Fruit fly (Drosophila melanogaster) whole organism: Measurements from ENCODE around the gene CG3434.

Experiments
- CG8478 ChIP-seq: fragments of >200 bp; optimal IDR thresholded peaks from 2 replicates; lab custom pipeline; 2018; ENCODE audit warnings: inconsistent platforms
- Dll ChIP-seq: fragments of >200 bp; optimal IDR thresholded peaks from 2 replicates; lab custom pipeline; 2017
- EcR ChIP-seq, 2 experiments: fragments of >200 bp; optimal IDR thresholded peaks; 2 replicates each; lab custom pipeline; 2017; ENCODE audit warnings: missing biosample characterization in 2 of 2, missing genetic modification characterization in 2 of 2, missing genetic modification reagents in 2 of 2
- pan ChIP-seq: fragments of >200 bp; optimal IDR thresholded peaks from 2 replicates; lab custom pipeline; 2017
- psq ChIP-seq: fragments of >200 bp; optimal IDR thresholded peaks from 2 replicates; lab custom pipeline; 2017
- usp ChIP-seq: fragments of >200 bp; optimal IDR thresholded peaks from 2 replicates; lab custom pipeline; 2017; ENCODE audit warnings: missing biosample characterization, missing genetic modification characterization, mixed read lengths

DNA sequence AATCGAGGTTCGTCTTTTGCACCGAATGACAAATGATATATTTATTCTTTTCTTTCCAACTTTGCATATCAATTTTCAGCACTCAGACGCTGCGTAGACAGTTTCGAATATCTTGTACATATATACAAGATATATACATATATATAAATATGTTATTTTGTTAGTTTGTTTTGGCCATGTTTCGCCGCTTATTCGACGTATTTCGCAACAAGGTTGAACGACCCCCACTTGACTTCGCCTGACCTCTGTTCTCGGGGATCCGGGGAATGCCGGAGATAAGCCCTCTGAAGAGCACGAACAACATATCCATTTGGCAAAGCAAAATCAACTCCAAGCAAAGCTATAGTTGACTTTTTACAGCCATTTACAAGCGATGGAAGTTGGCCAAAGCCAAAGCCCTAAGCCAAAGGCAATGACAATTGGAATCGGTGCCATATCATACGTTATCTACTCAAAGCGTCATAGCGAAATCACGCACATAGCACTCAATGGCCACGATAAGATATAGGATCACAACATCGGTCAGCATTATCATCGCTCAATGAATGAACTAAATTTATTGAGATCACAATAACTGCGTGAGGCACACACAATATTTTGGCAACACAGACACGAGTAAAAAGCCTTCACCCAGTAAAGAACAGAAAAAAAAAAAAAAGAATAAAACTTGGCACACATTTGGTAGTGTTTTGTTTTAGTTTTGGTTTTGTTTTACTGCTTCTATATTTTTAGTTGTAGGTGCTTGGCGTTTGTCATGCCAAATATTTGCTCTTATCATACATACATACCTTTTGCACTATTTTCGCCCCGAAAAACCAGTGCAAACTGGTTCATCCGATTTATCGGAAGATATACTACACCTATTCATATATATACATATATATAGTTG is 39.6 kb upstream of the CG3434 start:
- TF ChIP-seq pan (lab: Kevin White, UChicago), result no peak
- TF ChIP-seq EcR (GFP tag; optimal IDR thresholded peaks at IDR 0.05; lab: Kevin White, UChicago), result no peak
- no peak for TF ChIP-seq psq
- TF ChIP-seq CG8478 (lab: Kevin White, UChicago), result no peak
- TF ChIP-seq usp (GFP tag; lab: Kevin White, UChicago), result no peak
- no peak for TF ChIP-seq Dll
